Fruit fly (Drosophila melanogaster) whole organism, embryonic: ENCODE data around the gene phtm.
A peak's percentile ranks its signal among the peaks of the same experiment; 100 is the strongest.

Source experiments
- Awh ChIP-seq: fragments of 200-800 bp; sonication (Bioruptor generic); IDR thresholded peaks from 2 replicates; pipeline ENCODE4, ENCODE4 v1.3.6; 2022; ENCODE audit warnings: missing biosample characterization, missing genetic modification characterization
- Bdp1 ChIP-seq: fragments of 200-800 bp; sonication (Bioruptor generic); optimal IDR thresholded peaks from 3 replicates; lab custom pipeline; 2016; ENCODE audit warnings: missing biosample characterization, missing genetic modification characterization
- Bgb ChIP-seq: fragments of 200-800 bp; sonication (Bioruptor generic); IDR thresholded peaks from 2 replicates; pipeline ENCODE4 v1.3.6; 2022; ENCODE audit warnings: missing biosample characterization, missing genetic modification characterization; ENCODE audit not compliant: partially characterized antibody
- CG10209 ChIP-seq: fragments of 200-800 bp; sonication (Bioruptor generic); optimal IDR thresholded peaks from 3 replicates; lab custom pipeline; 2017; ENCODE audit warnings: missing biosample characterization, mild to moderate bottlenecking, missing genetic modification characterization, missing genetic modification reagents
- CG11398 ChIP-seq: fragments of 200-800 bp; sonication (Bioruptor generic); optimal IDR thresholded peaks from 2 replicates; lab custom pipeline; 2016; ENCODE audit warnings: missing biosample characterization, missing genetic modification characterization
- CG11504 ChIP-seq: fragments of 200-800 bp; sonication (Bioruptor generic); optimal IDR thresholded peaks from 3 replicates; lab custom pipeline; 2019; ENCODE audit warnings: missing biosample characterization, mild to moderate bottlenecking, missing genetic modification characterization, moderate library complexity
- CG1233 ChIP-seq: fragments of 200-800 bp; sonication (Bioruptor generic); optimal IDR thresholded peaks from 4 replicates; lab custom pipeline; 2018; ENCODE audit warnings: missing biosample characterization, mild to moderate bottlenecking, missing genetic modification characterization
- CG12769 ChIP-seq: fragments of 200-800 bp; sonication (Bioruptor generic); optimal IDR thresholded peaks from 2 replicates; lab custom pipeline; 2019; ENCODE audit warnings: missing biosample characterization, mild to moderate bottlenecking, missing genetic modification characterization, moderate library complexity
- CG13287 ChIP-seq: fragments of 200-800 bp; sonication (Bioruptor generic); IDR thresholded peaks from 2 replicates; pipeline ENCODE4 v1.3.6; 2022; ENCODE audit warnings: missing biosample characterization, missing genetic modification characterization; ENCODE audit not compliant: partially characterized antibody
- CG15269 ChIP-seq: fragments of 200-800 bp; sonication (Bioruptor generic); optimal IDR thresholded peaks from 2 replicates; lab custom pipeline; 2018; ENCODE audit warnings: missing biosample characterization, mild to moderate bottlenecking, missing genetic modification characterization, moderate library complexity
- CG1647 ChIP-seq: fragments of 200-800 bp; sonication (Bioruptor generic); optimal IDR thresholded peaks from 3 replicates; lab custom pipeline; 2016; ENCODE audit warnings: missing biosample characterization, missing genetic modification characterization
- CG17328 ChIP-seq: fragments of 200-800 bp; sonication (Bioruptor generic); IDR thresholded peaks from 2 replicates; pipeline ENCODE4 v1.3.6; 2022; ENCODE audit warnings: missing biosample characterization, missing genetic modification characterization
- CG2678 ChIP-seq: fragments of 200-800 bp; sonication (Bioruptor generic); optimal IDR thresholded peaks from 3 replicates; lab custom pipeline; 2019; ENCODE audit warnings: missing biosample characterization, mild to moderate bottlenecking, missing genetic modification characterization, moderate library complexity
- CG2712 ChIP-seq: fragments of 200-800 bp; optimal IDR thresholded peaks from 3 replicates; lab custom pipeline; 2019; ENCODE audit warnings: missing biosample characterization, mild to moderate bottlenecking, missing genetic modification characterization, moderate library complexity
- CG31388 ChIP-seq: fragments of 200-800 bp; sonication (Bioruptor generic); optimal IDR thresholded peaks from 2 replicates; lab custom pipeline; 2016; ENCODE audit warnings: missing biosample characterization, missing genetic modification characterization
- CG34224 ChIP-seq: fragments of 200-800 bp; sonication (Bioruptor generic); IDR thresholded peaks from 3 replicates; pipeline ENCODE4 v1.3.6; 2022; ENCODE audit warnings: missing biosample characterization, missing genetic modification characterization; ENCODE audit not compliant: partially characterized antibody
- CG3847 ChIP-seq: fragments of 200-800 bp; sonication (Bioruptor generic); IDR thresholded peaks from 2 replicates; pipeline ENCODE4 v1.3.6; 2022; ENCODE audit warnings: missing biosample characterization, missing genetic modification characterization
- CG42726 ChIP-seq: fragments of 200-800 bp; sonication (Bioruptor generic); IDR thresholded peaks from 2 replicates; pipeline ENCODE4 v1.3.6; 2022; ENCODE audit warnings: missing biosample characterization, missing genetic modification characterization; ENCODE audit not compliant: partially characterized antibody
- CG43689 ChIP-seq: fragments of 200-800 bp; sonication (Bioruptor generic); IDR thresholded peaks from 2 replicates; pipeline ENCODE4 v1.3.6; 2022; ENCODE audit warnings: missing biosample characterization, missing genetic modification characterization
- CG7839 ChIP-seq: fragments of 200-800 bp; sonication (Bioruptor generic); optimal IDR thresholded peaks from 3 replicates; lab custom pipeline; 2018; ENCODE audit warnings: missing biosample characterization, mild to moderate bottlenecking, missing genetic modification characterization, moderate library complexity
- CG8388 ChIP-seq: fragments of 200-800 bp; sonication (Bioruptor generic); optimal IDR thresholded peaks from 2 replicates; lab custom pipeline; 2019; ENCODE audit warnings: missing biosample characterization, mild to moderate bottlenecking, missing genetic modification characterization, moderate library complexity
- CTCF ChIP-seq: fragments of 200-800 bp; sonication (Bioruptor generic); optimal IDR thresholded peaks from 2 replicates; lab custom pipeline; 2017; ENCODE audit warnings: missing biosample characterization, mild to moderate bottlenecking, missing genetic modification characterization, moderate library complexity
- Dad ChIP-seq: fragments of 200-800 bp; sonication (Bioruptor generic); optimal IDR thresholded peaks from 3 replicates; lab custom pipeline; 2016; ENCODE audit warnings: missing biosample characterization, missing genetic modification characterization
- Doc3 ChIP-seq: fragments of 200-800 bp; sonication (Bioruptor generic); IDR thresholded peaks from 3 replicates; pipeline ENCODE4 v1.3.6; 2022; ENCODE audit warnings: missing biosample characterization, missing genetic modification characterization; ENCODE audit not compliant: partially characterized antibody
- Dp ChIP-seq: fragments of 200-800 bp; sonication (Bioruptor generic); optimal IDR thresholded peaks from 2 replicates; lab custom pipeline; 2018; ENCODE audit warnings: missing biosample characterization, mild to moderate bottlenecking, missing genetic modification characterization, moderate library complexity
- Dref ChIP-seq: fragments of 200-800 bp; sonication (Bioruptor generic); IDR thresholded peaks from 2 replicates; pipeline ENCODE4 v1.3.6; 2022; ENCODE audit warnings: missing biosample characterization, missing genetic modification characterization
- Eip74EF ChIP-seq, 2 experiments: fragments of 200-800 bp in 1 of 2; fragments of >200 bp in 1 of 2; sonication (Bioruptor generic) in 1 of 2; optimal IDR thresholded peaks; 2 replicates each; lab custom pipeline; 2017 to 2019; ENCODE audit warnings: missing biosample characterization in 2 of 2, missing genetic modification characterization in 2 of 2, mild to moderate bottlenecking in 1 of 2, moderate library complexity in 1 of 2
- Elba2 ChIP-seq: fragments of 200-800 bp; sonication (Bioruptor generic); optimal IDR thresholded peaks from 3 replicates; lab custom pipeline; 2016; ENCODE audit warnings: missing biosample characterization, missing genetic modification characterization
- Ets65A ChIP-seq: fragments of 200-800 bp; sonication (Bioruptor generic); peaks from one replicate; lab custom pipeline; 2016; ENCODE audit warnings: missing biosample characterization, missing genetic modification characterization
- Ets97D ChIP-seq: fragments of 200-800 bp; sonication (Bioruptor generic); optimal IDR thresholded peaks from 3 replicates; lab custom pipeline; 2016; ENCODE audit warnings: missing biosample characterization, missing genetic modification characterization
- Gug ChIP-seq: fragments of 200-800 bp; sonication (Bioruptor generic); IDR thresholded peaks from 4 replicates; pipeline ENCODE4 v1.3.6; 2022; ENCODE audit warnings: missing biosample characterization, missing genetic modification characterization
- H15 ChIP-seq: fragments of 200-800 bp; sonication (Bioruptor generic); IDR thresholded peaks from 3 replicates; pipeline ENCODE4 v1.3.6; 2022; ENCODE audit warnings: missing biosample characterization, missing genetic modification characterization
- HLH4C ChIP-seq: fragments of 200-800 bp; sonication (Bioruptor generic); IDR thresholded peaks from 3 replicates; pipeline ENCODE4 v1.3.6; 2022; ENCODE audit warnings: missing biosample characterization, missing genetic modification characterization; ENCODE audit not compliant: partially characterized antibody
- Lpt ChIP-seq: fragments of >200 bp; optimal IDR thresholded peaks from 2 replicates; lab custom pipeline; 2018; ENCODE audit warnings: missing biosample characterization, missing genetic modification characterization
- TFAM ChIP-seq: fragments of 200-800 bp; sonication (Bioruptor generic); optimal IDR thresholded peaks from 2 replicates; lab custom pipeline; 2017; ENCODE audit warnings: missing biosample characterization, missing genetic modification characterization, inconsistent platforms
- ato ChIP-seq: fragments of 200-800 bp; sonication (Bioruptor generic); IDR thresholded peaks from 2 replicates; pipeline ENCODE4 v1.3.6; 2022; ENCODE audit warnings: missing biosample characterization, missing genetic modification characterization; ENCODE audit not compliant: partially characterized antibody
- crp ChIP-seq, 2 experiments: fragments of 200-800 bp; sonication (Bioruptor generic); optimal IDR thresholded peaks; 2 replicates in 1 of 2; 3 replicates in 1 of 2; lab custom pipeline; 2017; ENCODE audit warnings: missing biosample characterization in 2 of 2, missing genetic modification characterization in 2 of 2, mild to moderate bottlenecking in 1 of 2, moderate library complexity in 1 of 2
- dati ChIP-seq: fragments of 200-800 bp; sonication (Bioruptor generic); IDR thresholded peaks from 2 replicates; pipeline ENCODE4 v1.3.6; 2022; ENCODE audit warnings: missing biosample characterization, missing genetic modification characterization
- dpn ChIP-seq, 2 experiments: fragments of 200-800 bp; sonication (Bioruptor generic); optimal IDR thresholded peaks; 3 replicates each; lab custom pipeline; 2016; ENCODE audit warnings: missing biosample characterization in 2 of 2, missing genetic modification characterization in 2 of 2
- fd102C ChIP-seq: fragments of 200-800 bp; sonication (Bioruptor generic); optimal IDR thresholded peaks from 2 replicates; lab custom pipeline; 2018; ENCODE audit warnings: missing biosample characterization, mild to moderate bottlenecking, missing genetic modification characterization, moderate library complexity
- gfzf ChIP-seq: fragments of 200-800 bp; sonication (Bioruptor generic); optimal IDR thresholded peaks from 2 replicates; lab custom pipeline; 2016; ENCODE audit warnings: missing biosample characterization, mild to moderate bottlenecking, missing genetic modification characterization, moderate library complexity
- insv ChIP-seq, 2 experiments: fragments of 200-800 bp; sonication (Bioruptor generic); optimal IDR thresholded peaks; 3 replicates each; lab custom pipeline; 2016 to 2018; ENCODE audit warnings: missing biosample characterization in 2 of 2, missing genetic modification characterization in 2 of 2
- scrt ChIP-seq: fragments of 200-800 bp; sonication (Bioruptor generic); optimal IDR thresholded peaks from 2 replicates; lab custom pipeline; 2018; ENCODE audit warnings: missing biosample characterization, mild to moderate bottlenecking, missing genetic modification characterization, moderate library complexity
- sens-2 ChIP-seq: fragments of 200-800 bp; sonication (Bioruptor generic); IDR thresholded peaks from 2 replicates; pipeline ENCODE4 v1.3.6; 2022; ENCODE audit warnings: missing biosample characterization, missing genetic modification characterization
- seq ChIP-seq: fragments of 200-800 bp; sonication (Bioruptor generic); IDR thresholded peaks from 2 replicates; pipeline ENCODE4 v1.3.6; 2022; ENCODE audit warnings: missing biosample characterization, missing genetic modification characterization
- sna ChIP-seq: fragments of 200-800 bp; sonication (Bioruptor generic); IDR thresholded peaks from 2 replicates; pipeline ENCODE4 v1.3.6; 2022; ENCODE audit warnings: missing biosample characterization, missing genetic modification characterization; ENCODE audit not compliant: partially characterized antibody
- stwl ChIP-seq: fragments of 200-800 bp; sonication (Bioruptor generic); optimal IDR thresholded peaks from 3 replicates; lab custom pipeline; 2018; ENCODE audit warnings: missing biosample characterization, mild to moderate bottlenecking, missing genetic modification characterization, moderate library complexity
- toy ChIP-seq: fragments of 200-800 bp; sonication (Bioruptor generic); IDR thresholded peaks from 2 replicates; pipeline ENCODE4 v1.3.6; 2022; ENCODE audit warnings: missing biosample characterization, missing genetic modification characterization
- unc-4 ChIP-seq: fragments of 200-800 bp; sonication (Bioruptor generic); IDR thresholded peaks from 2 replicates; pipeline ENCODE4 v1.3.6; 2022; ENCODE audit warnings: missing biosample characterization, missing genetic modification characterization; ENCODE audit not compliant: partially characterized antibody
- vvl ChIP-seq: fragments of 200-800 bp; sonication (Bioruptor generic); IDR thresholded peaks from 2 replicates; pipeline ENCODE4 v1.3.6; 2022; ENCODE audit warnings: missing biosample characterization, missing genetic modification characterization

Gene phtm

dm6 chrX:18650252-18650651, 35.3 kb upstream of the phtm start, which contains the start of gene Hou (continued):
- TF ChIP-seq CG42726 (GFP tag; lab: Robert Waterston, UW) = 0 out of 2 replicates have a peak, but pooled peaks have one; percentile 51
- no peak for TF ChIP-seq toy (GFP tag; lab: Robert Waterston, UW)
- TF ChIP-seq CG31388 (GFP tag; lab: Kevin White, UChicago) = no peak
- no peak for TF ChIP-seq CG17328 (GFP tag; lab: Robert Waterston, UW)
- no peak for TF ChIP-seq dati (GFP tag; lab: Robert Waterston, UW)
- no peak for TF ChIP-seq dpn (GFP tag; optimal IDR thresholded peaks at IDR 0.05; lab: Kevin White, UChicago)
- no peak for TF ChIP-seq H15 (GFP tag; lab: Robert Waterston, UW)
- TF ChIP-seq CG11398 (GFP tag; lab: Kevin White, UChicago) = no peak
- no peak for TF ChIP-seq Ets65A
- TF ChIP-seq CG3847 = peak; percentile 60
- no peak for TF ChIP-seq insv (GFP tag; optimal IDR thresholded peaks at IDR 0.05; lab: Kevin White, UChicago)
- TF ChIP-seq CG12769 (tag; lab: Kevin White, UChicago) = no peak
- TF ChIP-seq CG34224 (GFP tag; lab: Robert Waterston, UW) = peak; percentile 43; the same call in 1 of the 3 replicates
- peak; percentile 29; the same call in 1 of the 3 replicates for TF ChIP-seq Doc3 (GFP tag; lab: Robert Waterston, UW)
- TF ChIP-seq Awh (GFP tag; lab: Robert Waterston, UW) = no peak
- no peak for TF ChIP-seq CG43689 (GFP tag; lab: Robert Waterston, UW)
- peak; percentile 14 for TF ChIP-seq Ets97D (GFP tag; lab: Kevin White, UChicago)
- TF ChIP-seq unc-4 (GFP tag; lab: Robert Waterston, UW) = peak; percentile 66
- TF ChIP-seq scrt (GFP tag; lab: Kevin White, UChicago) = no peak
- TF ChIP-seq gfzf (GFP tag; lab: Kevin White, UChicago) = peak; percentile 72
- TF ChIP-seq Bdp1 (GFP tag; lab: Kevin White, UChicago) = no peak
- TF ChIP-seq HLH4C (GFP tag; lab: Robert Waterston, UW) = peak; percentile 41; the same call in 2 of the 3 replicates
- no peak for TF ChIP-seq CG10209 (GFP tag; lab: Kevin White, UChicago)
- no peak for TF ChIP-seq CG2712 (tag; lab: Kevin White, UChicago)
- TF ChIP-seq Dad (GFP tag; lab: Kevin White, UChicago) = no peak
- TF ChIP-seq Lpt (GFP tag; lab: Kevin White, UChicago) = no peak
- TF ChIP-seq CG15269 (tag; lab: Kevin White, UChicago) = no peak
- TF ChIP-seq CG11504 (tag; lab: Kevin White, UChicago) = no peak
- TF ChIP-seq Dp = peak; percentile 94
- peak; percentile 57 for TF ChIP-seq Dref (GFP tag; lab: Robert Waterston, UW)
- TF ChIP-seq sna (GFP tag; lab: Robert Waterston, UW) = peak; percentile 17; the same call in 1 of the 2 replicates
- peak in 1 of 2 experiments; percentile 6 for TF ChIP-seq crp (GFP tag; optimal IDR thresholded peaks at IDR 0.05; lab: Kevin White, UChicago)
- peak; percentile 49 for TF ChIP-seq stwl (tag; lab: Kevin White, UChicago)
- 0 out of 2 replicates have a peak, but pooled peaks have one; percentile 23 for TF ChIP-seq ato (GFP tag; lab: Robert Waterston, UW)
- TF ChIP-seq vvl (GFP tag; lab: Robert Waterston, UW) = no peak
- no peak for TF ChIP-seq CG7839 (tag; lab: Kevin White, UChicago)
- TF ChIP-seq Eip74EF (GFP tag; optimal IDR thresholded peaks at IDR 0.05; lab: Kevin White, UChicago) = no peak
- TF ChIP-seq fd102C (GFP tag; lab: Kevin White, UChicago) = no peak
- peak; percentile 63 for TF ChIP-seq Bgb (GFP tag; lab: Robert Waterston, UW)
- peak; percentile 21 for TF ChIP-seq CTCF
- TF ChIP-seq CG13287 (GFP tag; lab: Robert Waterston, UW) = peak; percentile 79
- TF ChIP-seq CG8388 (GFP tag; lab: Kevin White, UChicago) = no peak
- TF ChIP-seq Gug (GFP tag; lab: Robert Waterston, UW) = no peak
- no peak for TF ChIP-seq sens-2
- TF ChIP-seq TFAM (GFP tag; lab: Kevin White, UChicago) = no peak
- no peak for TF ChIP-seq seq (GFP tag; lab: Robert Waterston, UW)
- TF ChIP-seq CG2678 (tag; lab: Kevin White, UChicago) = no peak
- TF ChIP-seq CG1233 (GFP tag; lab: Kevin White, UChicago) = no peak
- peak; percentile 26 for TF ChIP-seq Elba2 (GFP tag; lab: Kevin White, UChicago)
- no peak for TF ChIP-seq CG1647 (GFP tag; lab: Kevin White, UChicago)
